Worm (Caenorhabditis elegans): ENCODE results near the gene C44B7.5.

DNA sequence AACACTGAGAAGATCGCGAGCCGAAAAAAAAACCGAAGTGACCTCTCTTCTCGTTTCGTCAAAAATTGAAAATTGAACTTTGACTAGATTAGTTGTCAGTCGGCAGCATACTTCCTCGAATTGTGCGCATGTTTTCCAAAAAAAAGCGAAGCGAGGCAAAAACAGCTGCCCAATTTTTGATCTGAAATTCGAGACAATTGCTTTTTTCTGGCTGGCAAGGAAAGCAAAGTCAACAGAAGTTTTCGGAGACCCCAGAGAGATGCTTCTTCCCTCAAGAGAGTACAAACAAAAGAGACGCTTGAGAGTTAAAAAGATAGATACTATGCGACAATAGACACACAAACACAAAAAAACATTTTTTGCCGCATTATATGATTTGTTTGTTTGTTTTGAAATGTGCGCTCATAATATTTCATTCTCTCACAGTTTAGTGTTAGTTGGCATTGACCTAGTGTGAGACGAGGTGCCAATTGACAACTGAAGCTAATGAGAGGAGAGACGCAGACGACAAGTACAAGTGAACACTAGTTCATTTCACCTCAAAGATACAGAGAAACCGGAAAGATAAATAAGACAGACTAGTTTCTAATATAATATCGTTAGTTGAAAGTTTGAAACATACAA lies 36.3 kb downstream of the C44B7.5 start:
- TF ChIP-seq unc-39 (tag; optimal IDR thresholded peaks at IDR 0.05) (no peak), ztf-11 (tag; optimal IDR thresholded peaks at IDR 0.05) (no peak), unc-62 (GFP tag; optimal IDR thresholded peaks at IDR 0.05) (no peak), sma-3 (GFP tag; optimal IDR thresholded peaks at IDR 0.05) (no peak), aly-2 (tag; optimal IDR thresholded peaks at IDR 0.05) (no peak), nhr-237 (tag; optimal IDR thresholded peaks at IDR 0.05) (no peak), alr-1 (tag; optimal IDR thresholded peaks at IDR 0.05) (no peak), fos-1 (tag; optimal IDR thresholded peaks at IDR 0.05) (no peak), mdl-1 (tag; optimal IDR thresholded peaks at IDR 0.05) (no peak), dmd-4 (tag; optimal IDR thresholded peaks at IDR 0.05) (no peak), ceh-82 (tag; optimal IDR thresholded peaks at IDR 0.05) (no peak), ama-1 (optimal IDR thresholded peaks at IDR 0.05) (no peak), snpc-4 (tag; optimal IDR thresholded peaks at IDR 0.05) (no peak), lsy-2 (tag; optimal IDR thresholded peaks at IDR 0.05) (peak in 1 of 2 experiments; percentile 0)
